Fruit fly (Drosophila melanogaster) whole organism, adult: ENCODE results near the gene CG10591.

ENCODE experiments used
- CG11617 ChIP-seq: fragments of 200-800 bp; sonication (Bioruptor generic); optimal IDR thresholded peaks from 2 replicates; lab custom pipeline; 2017; ENCODE audit warnings: mild to moderate bottlenecking, missing biosample characterization, missing genetic modification reagents, missing genetic modification characterization
- CG12768 ChIP-seq: fragments of 200-800 bp; sonication (Bioruptor generic); optimal IDR thresholded peaks from 2 replicates; lab custom pipeline; 2017; ENCODE audit warnings: missing biosample characterization, missing genetic modification characterization, mild to moderate bottlenecking, moderate library complexity, missing genetic modification reagents
- CG14711 ChIP-seq: fragments of 200-800 bp; sonication (Bioruptor generic); optimal IDR thresholded peaks from 2 replicates; lab custom pipeline; 2018; ENCODE audit warnings: missing biosample characterization, mild to moderate bottlenecking, missing genetic modification characterization, moderate library complexity
- CG1620 ChIP-seq: fragments of 200-800 bp; sonication (Bioruptor generic); optimal IDR thresholded peaks from 2 replicates; lab custom pipeline; 2016; ENCODE audit warnings: missing biosample characterization, missing genetic modification characterization
- CG33017 ChIP-seq: fragments of 200-800 bp; sonication (Bioruptor generic); optimal IDR thresholded peaks from 2 replicates; lab custom pipeline; 2018; ENCODE audit warnings: missing biosample characterization, mild to moderate bottlenecking, missing genetic modification characterization, moderate library complexity
- CG5204 ChIP-seq: fragments of 200-800 bp; sonication (Bioruptor generic); optimal IDR thresholded peaks from 2 replicates; lab custom pipeline; 2016; ENCODE audit warnings: missing biosample characterization, missing genetic modification characterization
- CG7045 ChIP-seq: fragments of 200-800 bp; sonication (Bioruptor generic); optimal IDR thresholded peaks from 2 replicates; lab custom pipeline; 2017; ENCODE audit warnings: missing biosample characterization, mild to moderate bottlenecking, missing genetic modification characterization
- CG7101 ChIP-seq: fragments of 200-800 bp; sonication (Bioruptor generic); optimal IDR thresholded peaks from 2 replicates; lab custom pipeline; 2018; ENCODE audit warnings: missing biosample characterization, mild to moderate bottlenecking, missing genetic modification characterization, moderate library complexity
- Clk ChIP-seq: fragments of 200-800 bp; sonication (Bioruptor generic); optimal IDR thresholded peaks from 2 replicates; lab custom pipeline; 2017; ENCODE audit warnings: missing biosample characterization, missing genetic modification characterization
- Crg-1 ChIP-seq: fragments of 200-800 bp; sonication (Bioruptor generic); optimal IDR thresholded peaks from 2 replicates; lab custom pipeline; 2016; ENCODE audit warnings: missing biosample characterization, missing genetic modification characterization
- Hr96 ChIP-seq: fragments of 200-800 bp; sonication (Bioruptor generic); optimal IDR thresholded peaks from 2 replicates; lab custom pipeline; 2016; ENCODE audit warnings: missing biosample characterization, missing genetic modification characterization
- Mnt ChIP-seq: fragments of 200-800 bp; sonication (Bioruptor generic); optimal IDR thresholded peaks from 2 replicates; lab custom pipeline; 2016; ENCODE audit warnings: missing biosample characterization, mild to moderate bottlenecking, missing genetic modification characterization
- bab1 ChIP-seq: fragments of 200-800 bp; sonication (Bioruptor generic); optimal IDR thresholded peaks from 3 replicates; lab custom pipeline; 2019; ENCODE audit warnings: missing biosample characterization, mild to moderate bottlenecking, missing genetic modification characterization, moderate library complexity
- cic ChIP-seq: fragments of 200-800 bp; sonication (Bioruptor generic); optimal IDR thresholded peaks from 2 replicates; lab custom pipeline; 2017; ENCODE audit warnings: missing biosample characterization, mild to moderate bottlenecking, missing genetic modification characterization, moderate library complexity
- cnc ChIP-seq, 2 experiments: fragments of >200 bp; optimal IDR thresholded peaks; 2 replicates each; lab custom pipeline; 2017
- kay ChIP-seq: fragments of 200-800 bp; sonication (Bioruptor generic); peaks from one replicate; lab custom pipeline; 2016; ENCODE audit warnings: missing biosample characterization, missing genetic modification characterization, borderline replicate concordance
- ovo ChIP-seq: fragments of 200-800 bp; sonication (Bioruptor generic); optimal IDR thresholded peaks from 2 replicates; lab custom pipeline; 2016; ENCODE audit warnings: missing biosample characterization, missing genetic modification characterization
- pad ChIP-seq: fragments of 200-800 bp; sonication (Bioruptor generic); optimal IDR thresholded peaks from 3 replicates; lab custom pipeline; 2017; ENCODE audit warnings: missing biosample characterization, missing genetic modification characterization, mild to moderate bottlenecking, moderate library complexity, missing genetic modification reagents
- tj ChIP-seq: fragments of 200-800 bp; sonication (Bioruptor generic); optimal IDR thresholded peaks from 3 replicates; lab custom pipeline; 2017; ENCODE audit warnings: missing biosample characterization, mild to moderate bottlenecking, missing genetic modification characterization, moderate library complexity
- toe ChIP-seq: fragments of 200-800 bp; sonication (Bioruptor generic); optimal IDR thresholded peaks from 2 replicates; lab custom pipeline; 2016; ENCODE audit warnings: missing biosample characterization, missing genetic modification characterization

Gene CG10591

DNA sequence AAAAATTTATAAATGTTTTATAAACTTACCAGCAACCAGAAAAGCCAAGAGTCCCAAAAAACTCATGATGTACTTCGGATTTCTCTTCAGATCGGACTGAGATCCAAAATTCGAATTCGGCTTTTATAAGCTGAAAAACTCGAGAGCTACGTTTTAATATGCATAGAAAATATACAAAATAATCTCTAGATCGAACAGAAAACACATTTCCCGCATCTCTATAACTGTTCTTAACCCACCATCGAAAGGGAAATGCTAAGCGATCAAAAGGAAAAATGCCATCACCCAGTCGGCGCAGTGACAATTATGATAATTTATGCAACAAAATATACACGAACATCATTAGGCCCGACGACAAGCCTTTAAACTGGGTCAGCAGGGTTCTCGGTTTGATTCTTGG lies at the start of gene CG10591:
Gene CG10591, minus strand, starts transcription at position 101 of the 400 bp plus-strand sequence.
- no peak for TF ChIP-seq kay

dm6 chr3L:5643733-5644132 lies 44.2 kb upstream of the CG10591 start:
- TF ChIP-seq cic (peak; percentile 73), CG1620 (GFP tag; lab: Kevin White, UChicago) (no peak), tj (GFP tag; lab: Kevin White, UChicago) (no peak), CG11617 (GFP tag; lab: Kevin White, UChicago) (no peak), CG12768 (peak; percentile 14), ovo (GFP tag; lab: Kevin White, UChicago) (no peak), bab1 (GFP tag; lab: Kevin White, UChicago) (no peak), pad (GFP tag; lab: Kevin White, UChicago) (peak; percentile 36), toe (no peak), CG33017 (peak; percentile 5), kay (no peak), CG7045 (GFP tag; lab: Kevin White, UChicago) (no peak), CG5204 (GFP tag; lab: Kevin White, UChicago) (no peak), CG14711 (tag; lab: Kevin White, UChicago) (peak; percentile 54), CG7101 (tag; lab: Kevin White, UChicago) (peak; percentile 29), Crg-1 (GFP tag; lab: Kevin White, UChicago) (no peak), Hr96 (GFP tag; lab: Kevin White, UChicago) (no peak), Clk (no peak), Mnt (GFP tag; lab: Kevin White, UChicago) (peak; percentile 66), cnc (optimal IDR thresholded peaks at IDR 0.05; lab: Kevin White, UChicago) (no peak)

- TF ChIP-seq CG11617 (GFP tag; lab: Kevin White, UChicago) (no peak), ovo (GFP tag; lab: Kevin White, UChicago) (no peak), Clk (no peak), CG33017 (no peak), pad (GFP tag; lab: Kevin White, UChicago) (no peak), CG14711 (tag; lab: Kevin White, UChicago) (no peak), Hr96 (GFP tag; lab: Kevin White, UChicago) (no peak), CG7045 (GFP tag; lab: Kevin White, UChicago) (peak; percentile 43), cnc (optimal IDR thresholded peaks at IDR 0.05; lab: Kevin White, UChicago) (no peak), toe (no peak), CG1620 (GFP tag; lab: Kevin White, UChicago) (no peak), Crg-1 (GFP tag; lab: Kevin White, UChicago) (no peak), CG5204 (GFP tag; lab: Kevin White, UChicago) (no peak), bab1 (GFP tag; lab: Kevin White, UChicago) (no peak), cic (peak; percentile 89), tj (GFP tag; lab: Kevin White, UChicago) (no peak), CG7101 (tag; lab: Kevin White, UChicago) (peak; percentile 25), Mnt (GFP tag; lab: Kevin White, UChicago) (peak; percentile 42), kay (peak; percentile 81), CG12768 (peak; percentile 78)
Observed at dm6 chr3L:5642837-5643236, 43.3 kb upstream of the CG10591 start.

- peak; percentile 31 for TF ChIP-seq Mnt (GFP tag; lab: Kevin White, UChicago)
- peak; percentile 48 for TF ChIP-seq CG11617 (GFP tag; lab: Kevin White, UChicago)
- no peak for TF ChIP-seq CG14711 (tag; lab: Kevin White, UChicago)
- TF ChIP-seq tj (GFP tag; lab: Kevin White, UChicago), result peak; percentile 22
- peak; percentile 49 for TF ChIP-seq CG7045 (GFP tag; lab: Kevin White, UChicago)
- peak; percentile 34 for TF ChIP-seq CG33017
- peak; percentile 74 for TF ChIP-seq kay
- peak; percentile 31 for TF ChIP-seq toe
- TF ChIP-seq bab1 (GFP tag; lab: Kevin White, UChicago), result no peak
- TF ChIP-seq cnc (optimal IDR thresholded peaks at IDR 0.05; lab: Kevin White, UChicago), result no peak
- TF ChIP-seq CG1620 (GFP tag; lab: Kevin White, UChicago), result no peak
- no peak for TF ChIP-seq CG5204 (GFP tag; lab: Kevin White, UChicago)
- TF ChIP-seq ovo (GFP tag; lab: Kevin White, UChicago), result peak; percentile 54
- no peak for TF ChIP-seq Clk
- TF ChIP-seq CG7101 (tag; lab: Kevin White, UChicago), result peak; percentile 60
- peak; percentile 39 for TF ChIP-seq cic
- TF ChIP-seq Hr96 (GFP tag; lab: Kevin White, UChicago), result peak; percentile 59
- TF ChIP-seq CG12768, result peak; percentile 56
- no peak for TF ChIP-seq Crg-1 (GFP tag; lab: Kevin White, UChicago)
- no peak for TF ChIP-seq pad (GFP tag; lab: Kevin White, UChicago)
Observed at dm6 chr3L:5641547-5641946, 42.1 kb upstream of the CG10591 start.

- no peak for TF ChIP-seq CG7045 (GFP tag; lab: Kevin White, UChicago)
- TF ChIP-seq CG5204 (GFP tag; lab: Kevin White, UChicago), result no peak
- TF ChIP-seq kay, result peak; percentile 44
Observed at dm6 chr3L:5641120-5641519, 41.6 kb upstream of the CG10591 start.

dm6 chr3L:5640689-5641088 lies 41.2 kb upstream of the CG10591 start:
- TF ChIP-seq CG33017 (peak; percentile 18), CG12768 (peak; percentile 29), cnc (optimal IDR thresholded peaks at IDR 0.05; lab: Kevin White, UChicago) (no peak), CG7101 (tag; lab: Kevin White, UChicago) (peak; percentile 15), kay (peak; percentile 93), Hr96 (GFP tag; lab: Kevin White, UChicago) (no peak)

DNA sequence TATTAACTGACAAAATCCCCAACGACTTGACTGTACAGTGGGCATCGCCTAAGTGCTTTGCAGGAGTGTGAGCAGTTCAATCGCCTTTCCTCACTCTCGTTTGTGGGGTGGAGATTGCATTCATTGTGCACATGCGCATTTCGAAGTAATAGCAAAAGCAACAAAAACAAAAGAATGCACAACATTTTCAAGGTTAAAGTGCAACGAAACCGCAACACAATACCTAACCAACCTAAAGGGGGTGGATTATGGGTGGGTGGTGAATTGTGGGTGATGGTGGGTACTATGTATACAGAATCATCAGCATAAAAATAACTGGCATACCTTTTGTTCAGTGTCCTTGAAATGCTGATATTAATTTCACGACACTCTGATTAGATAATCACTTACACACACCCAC lies 40.0 kb upstream of the CG10591 start:
- TF ChIP-seq pad (GFP tag; lab: Kevin White, UChicago), result no peak
- TF ChIP-seq CG1620 (GFP tag; lab: Kevin White, UChicago), result no peak
- TF ChIP-seq tj (GFP tag; lab: Kevin White, UChicago), result no peak
- TF ChIP-seq CG7045 (GFP tag; lab: Kevin White, UChicago), result peak; percentile 54
- no peak for TF ChIP-seq Clk
- no peak for TF ChIP-seq kay
- TF ChIP-seq CG12768, result peak; percentile 23
- no peak for TF ChIP-seq toe
- TF ChIP-seq Hr96 (GFP tag; lab: Kevin White, UChicago), result no peak
- no peak for TF ChIP-seq cnc (optimal IDR thresholded peaks at IDR 0.05; lab: Kevin White, UChicago)
- TF ChIP-seq CG33017, result peak; percentile 36
- no peak for TF ChIP-seq CG7101 (tag; lab: Kevin White, UChicago)
- TF ChIP-seq Crg-1 (GFP tag; lab: Kevin White, UChicago), result no peak
- no peak for TF ChIP-seq cic
- TF ChIP-seq Mnt (GFP tag; lab: Kevin White, UChicago), result no peak
- no peak for TF ChIP-seq CG5204 (GFP tag; lab: Kevin White, UChicago)
- TF ChIP-seq CG14711 (tag; lab: Kevin White, UChicago), result no peak
